Worm (Caenorhabditis elegans): ENCODE results near the gene ccm-2.

DNA sequence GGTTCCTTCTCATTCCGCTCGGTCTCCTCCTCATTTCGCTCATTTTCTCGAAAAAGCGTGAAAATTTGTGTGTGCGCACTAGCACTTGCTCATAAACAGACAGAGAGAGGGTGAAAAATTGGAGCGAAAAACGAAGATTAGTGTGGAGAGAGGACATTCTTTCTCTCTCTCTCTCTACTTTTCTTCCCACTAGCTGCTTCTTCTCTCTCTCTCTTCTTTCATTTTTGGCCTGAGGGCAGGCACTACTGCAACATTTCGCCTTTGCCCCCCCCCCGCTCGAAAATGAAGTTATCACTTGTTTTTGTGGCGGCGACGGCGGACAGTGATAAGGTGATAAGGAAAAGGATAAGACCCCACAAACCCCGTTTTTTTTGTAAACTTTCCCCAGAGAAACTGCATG is 10.6 kb downstream of the ccm-2 start:
- no peak for TF ChIP-seq snpc-4 (tag; optimal IDR thresholded peaks at IDR 0.05)
- no peak for TF ChIP-seq elt-1 (tag; optimal IDR thresholded peaks at IDR 0.05; ENCODE audit: borderline replicate concordance, insufficient read depth)
- no peak for TF ChIP-seq hlh-1 (tag; optimal IDR thresholded peaks at IDR 0.05)

Data from whole organism, mixed stage, embryonic.